Worm (Caenorhabditis elegans) whole organism, L4 larva: ENCODE results near the gene W06G6.11.

Experiments
- F10B5.3 ChIP-seq: sonication (generic microtip); optimal IDR thresholded peaks from 2 replicates; lab custom pipeline; 2016; ENCODE audit warnings: mild to moderate bottlenecking, missing genetic modification characterization, missing compliant biosample characterization
- F37D6.2 ChIP-seq: sonication (generic microtip); optimal IDR thresholded peaks from 2 replicates; lab custom pipeline; 2016; ENCODE audit warnings: mild to moderate bottlenecking, missing genetic modification characterization, missing compliant biosample characterization
- T20F7.1 ChIP-seq: fragments of 200-800 bp; sonication (Bioruptor generic); optimal IDR thresholded peaks from 2 replicates; lab custom pipeline; 2018; ENCODE audit warnings: mild to moderate bottlenecking, missing genetic modification characterization, missing compliant biosample characterization
- aha-1 ChIP-seq: fragments of 150-350 bp; peaks from one replicate; lab custom pipeline; 2014; ENCODE audit warnings: missing biosample characterization, missing genetic modification characterization
- ceh-20 ChIP-seq: fragments of 200-800 bp; sonication (Bioruptor generic); IDR thresholded peaks from 2 replicates; pipeline ENCODE4 v1.3.6; 2022; ENCODE audit warnings: missing genetic modification reagents, missing genetic modification characterization, missing compliant biosample characterization
- ceh-44 ChIP-seq: fragments of 200-800 bp; sonication (Bioruptor generic); IDR thresholded peaks from 2 replicates; pipeline ENCODE4 v1.3.6; 2022; ENCODE audit warnings: missing genetic modification reagents, missing genetic modification characterization, missing compliant biosample characterization
- ceh-62 ChIP-seq: sonication (generic microtip); optimal IDR thresholded peaks from 2 replicates; lab custom pipeline; 2017; ENCODE audit warnings: missing biosample characterization, missing genetic modification characterization
- ces-1 ChIP-seq: fragments of 150-350 bp; sonication (generic microtip); optimal IDR thresholded peaks from 4 replicates; lab custom pipeline; 2014; ENCODE audit warnings: missing biosample characterization, missing genetic modification reagents, missing genetic modification characterization
- cey-2 ChIP-seq: sonication (generic microtip); optimal IDR thresholded peaks from 3 replicates; lab custom pipeline; 2017; ENCODE audit warnings: missing genetic modification characterization, mild to moderate bottlenecking, missing compliant biosample characterization, antibody characterized with exemption, borderline replicate concordance; ENCODE audit not compliant: insufficient read depth
- ctbp-1 ChIP-seq: fragments of 200-800 bp; sonication (Bioruptor generic); IDR thresholded peaks from 2 replicates; pipeline ENCODE4 v1.3.6; 2022; ENCODE audit warnings: missing genetic modification reagents, missing genetic modification characterization, missing compliant biosample characterization
- dmd-8 ChIP-seq: fragments of 200-800 bp; sonication (Bioruptor generic); IDR thresholded peaks from 2 replicates; pipeline ENCODE4 v1.3.6; 2022; ENCODE audit warnings: missing genetic modification characterization, missing compliant biosample characterization
- duxl-1 ChIP-seq: sonication (generic microtip); optimal IDR thresholded peaks from 2 replicates; lab custom pipeline; 2016; ENCODE audit warnings: mild to moderate bottlenecking, missing genetic modification characterization, moderate library complexity, missing compliant biosample characterization; ENCODE audit not compliant: poor library complexity
- dve-1 ChIP-seq: sonication (generic microtip); optimal IDR thresholded peaks from 2 replicates; lab custom pipeline; 2017; ENCODE audit warnings: antibody characterized with exemption, mild to moderate bottlenecking, missing genetic modification characterization, missing compliant biosample characterization; ENCODE audit not compliant: insufficient read depth
- egl-43 ChIP-seq: fragments of 200-800 bp; sonication (Bioruptor generic); IDR thresholded peaks from 2 replicates; pipeline ENCODE4 v1.3.6; 2022; ENCODE audit warnings: missing genetic modification reagents, missing genetic modification characterization, missing compliant biosample characterization
- fos-1 ChIP-seq: fragments of 150-350 bp; optimal IDR thresholded peaks from 2 replicates; lab custom pipeline; 2014; ENCODE audit warnings: missing biosample characterization, missing genetic modification characterization
- hif-1 ChIP-seq, 2 experiments: sonication (generic microtip); optimal IDR thresholded peaks; 2 replicates each; lab custom pipeline; 2016 to 2017; ENCODE audit warnings: missing compliant biosample characterization in 2 of 2, missing genetic modification characterization in 2 of 2, missing genetic modification reagents in 2 of 2, missing genotype in 2 of 2, mild to moderate bottlenecking in 1 of 2
- hmg-1.1 ChIP-seq: fragments of 200-800 bp; sonication (Bioruptor generic); IDR thresholded peaks from 2 replicates; pipeline ENCODE4 v1.3.6; 2022; ENCODE audit warnings: missing genetic modification reagents, missing genetic modification characterization, missing compliant biosample characterization
- jun-1 ChIP-seq: fragments of 150-350 bp; optimal IDR thresholded peaks from 2 replicates; lab custom pipeline; 2014; ENCODE audit warnings: missing biosample characterization, missing genetic modification reagents, missing genetic modification characterization
- lin-1 ChIP-seq: fragments of 200-800 bp; sonication (Bioruptor generic); IDR thresholded peaks from 2 replicates; pipeline ENCODE4 v1.3.6; 2022; ENCODE audit warnings: missing genetic modification reagents, missing genetic modification characterization, missing compliant biosample characterization
- lin-29 ChIP-seq: fragments of 200-800 bp; sonication (Bioruptor generic); IDR thresholded peaks from 2 replicates; pipeline ENCODE4 v1.3.6; 2022; ENCODE audit warnings: missing genetic modification reagents, missing genetic modification characterization, missing compliant biosample characterization
- lin-39 ChIP-seq: fragments of 150-350 bp; optimal IDR thresholded peaks from 2 replicates; lab custom pipeline; 2014; ENCODE audit warnings: missing biosample characterization, missing genetic modification reagents, missing genetic modification characterization
- lsy-2 ChIP-seq, 2 experiments: fragments of 150-350 bp in 1 of 2; sonication (generic microtip) in 1 of 2; optimal IDR thresholded peaks; 2 replicates each; lab custom pipeline; 2014 to 2017; ENCODE audit warnings: missing biosample characterization in 2 of 2, missing genetic modification characterization in 2 of 2
- mdl-1 ChIP-seq, 2 experiments: fragments of 150-350 bp in 1 of 2; sonication (generic microtip) in 1 of 2; optimal IDR thresholded peaks; 2 replicates each; lab custom pipeline; 2014 to 2017; ENCODE audit warnings: missing biosample characterization in 2 of 2, missing genetic modification characterization in 2 of 2
- mes-2 ChIP-seq: sonication (generic microtip); optimal IDR thresholded peaks from 2 replicates; lab custom pipeline; 2016; ENCODE audit warnings: missing genotype, mild to moderate bottlenecking, missing genetic modification characterization, missing compliant biosample characterization; ENCODE audit not compliant: poor library complexity, severe bottlenecking
- nhr-25 ChIP-seq: sonication (generic microtip); optimal IDR thresholded peaks from 2 replicates; lab custom pipeline; 2017; ENCODE audit warnings: missing genetic modification characterization, mild to moderate bottlenecking, missing compliant biosample characterization, antibody characterized with exemption, moderate library complexity, borderline replicate concordance; ENCODE audit not compliant: insufficient read depth
- nhr-28 ChIP-seq: fragments of 150-350 bp; optimal IDR thresholded peaks from 2 replicates; lab custom pipeline; 2014; ENCODE audit warnings: missing biosample characterization, missing genetic modification characterization
- nhr-41 ChIP-seq: fragments of 200-800 bp; sonication (Bioruptor generic); IDR thresholded peaks from 2 replicates; pipeline ENCODE4 v1.3.6; 2022; ENCODE audit warnings: missing genetic modification reagents, missing genetic modification characterization, missing compliant biosample characterization
- nhr-42 ChIP-seq: fragments of 200-800 bp; sonication (Bioruptor generic); IDR thresholded peaks from 2 replicates; pipeline ENCODE4 v1.3.6; 2022; ENCODE audit warnings: missing genetic modification characterization, missing compliant biosample characterization
- nhr-77 ChIP-seq: fragments of 150-350 bp; optimal IDR thresholded peaks from 2 replicates; lab custom pipeline; 2014; ENCODE audit warnings: missing biosample characterization, missing genetic modification characterization
- php-3 ChIP-seq: fragments of 200-800 bp; sonication (Bioruptor generic); IDR thresholded peaks from 2 replicates; pipeline ENCODE4 v1.3.6; 2022; ENCODE audit warnings: missing genetic modification reagents, missing genetic modification characterization, missing compliant biosample characterization
- rbr-2 ChIP-seq: sonication (generic microtip); optimal IDR thresholded peaks from 2 replicates; lab custom pipeline; 2016; ENCODE audit warnings: missing genotype, missing genetic modification characterization, missing compliant biosample characterization
- sdz-12 ChIP-seq: fragments of 200-800 bp; sonication (Bioruptor generic); optimal IDR thresholded peaks from 2 replicates; lab custom pipeline; 2018; ENCODE audit warnings: mild to moderate bottlenecking, missing genetic modification characterization, missing compliant biosample characterization
- tag-97 ChIP-seq: fragments of 200-800 bp; sonication (Bioruptor generic); IDR thresholded peaks from 2 replicates; pipeline ENCODE4 v1.3.6; 2022; ENCODE audit warnings: missing genetic modification characterization, missing compliant biosample characterization
- unc-130 ChIP-seq: sonication (generic microtip); optimal IDR thresholded peaks from 2 replicates; lab custom pipeline; 2016; ENCODE audit warnings: missing genetic modification reagents, missing genetic modification characterization, missing compliant biosample characterization
- unc-39 ChIP-seq: sonication (generic microtip); optimal IDR thresholded peaks from 2 replicates; lab custom pipeline; 2017; ENCODE audit warnings: missing biosample characterization, missing genetic modification characterization
- unc-62 ChIP-seq, 3 experiments: fragments of 150-350 bp in 1 of 3; sonication (generic microtip); optimal IDR thresholded peaks in 2 of 3; peaks in 1 of 3; 1 replicate in 1 of 3; 2 replicates in 2 of 3; lab custom pipeline; 2014 to 2017; ENCODE audit warnings: missing biosample characterization in 3 of 3, missing genetic modification characterization in 3 of 3, missing genetic modification reagents in 3 of 3, missing genotype in 1 of 3
- zfp-3 ChIP-seq: fragments of 200-800 bp; sonication (Bioruptor generic); conservative IDR thresholded peaks from 2 replicates; pipeline ENCODE4 v1.3.6; 2022; ENCODE audit warnings: missing genetic modification reagents, missing genetic modification characterization, missing compliant biosample characterization
- ztf-7 ChIP-seq: fragments of 150-350 bp; optimal IDR thresholded peaks from 2 replicates; lab custom pipeline; 2014; ENCODE audit warnings: missing biosample characterization, missing genetic modification characterization

W06G6.11 gene

DNA sequence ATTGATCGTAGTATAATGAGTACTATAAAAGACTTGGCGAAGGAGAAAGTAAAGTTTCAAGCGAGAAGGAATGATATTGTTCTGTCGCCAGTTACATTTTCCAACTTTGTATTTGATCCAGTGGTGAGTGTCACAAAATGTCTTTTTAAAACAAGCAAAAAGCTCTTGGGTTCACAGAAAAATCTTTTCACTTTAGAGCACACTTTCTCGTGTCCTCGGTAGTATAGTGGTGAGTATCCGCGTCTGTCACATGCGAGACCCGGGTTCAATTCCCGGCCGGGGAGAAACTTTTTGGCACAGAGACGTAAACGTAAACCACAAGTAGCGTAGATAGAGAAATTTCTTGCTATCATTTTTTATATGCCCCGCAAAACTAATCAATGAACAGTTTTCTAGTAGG is 8.7 kb downstream of the W06G6.11 start (continued):
- TF ChIP-seq tag-97 (GFP tag; lab: Robert Waterston, UW): no peak
- no peak for TF ChIP-seq cey-2
- no peak for TF ChIP-seq ceh-62 (tag; lab: Kevin White, UChicago)
- TF ChIP-seq hif-1 (tag; optimal IDR thresholded peaks at IDR 0.05; lab: Kevin White, UChicago): no peak
- TF ChIP-seq dmd-8 (GFP tag; lab: Robert Waterston, UW): peak; percentile 81; the same call in 1 of the 2 replicates
- 0 out of 2 replicates have a peak, but pooled peaks have one; percentile 12 for TF ChIP-seq lin-1 (GFP tag; lab: Robert Waterston, UW)
- TF ChIP-seq ces-1 (GFP tag; lab: Kevin White, UChicago): no peak
- TF ChIP-seq unc-39 (tag; lab: Kevin White, UChicago): no peak
- TF ChIP-seq ztf-7: no peak
- no peak for TF ChIP-seq mdl-1 (tag; optimal IDR thresholded peaks at IDR 0.05; lab: Kevin White, UChicago)
- TF ChIP-seq hmg-1.1 (GFP tag; lab: Robert Waterston, UW): no peak
- no peak for TF ChIP-seq jun-1
- TF ChIP-seq F10B5.3 (tag; lab: Kevin White, UChicago): no peak
- no peak for TF ChIP-seq egl-43 (GFP tag; lab: Robert Waterston, UW)
- TF ChIP-seq unc-130 (GFP tag; lab: Kevin White, UChicago): no peak
- TF ChIP-seq lin-29: no peak
- TF ChIP-seq sdz-12: no peak
- TF ChIP-seq dve-1 (tag; lab: Kevin White, UChicago): no peak
- peak; percentile 30; the same call in 1 of the 2 replicates for TF ChIP-seq php-3 (GFP tag; lab: Robert Waterston, UW)
- TF ChIP-seq fos-1 (tag; lab: Kevin White, UChicago): no peak
- TF ChIP-seq aha-1 (tag; lab: Kevin White, UChicago): no peak
- no peak for TF ChIP-seq mes-2 (tag; lab: Kevin White, UChicago)
- TF ChIP-seq lsy-2 (tag; optimal IDR thresholded peaks at IDR 0.05; lab: Kevin White, UChicago): no peak
- TF ChIP-seq zfp-3 (GFP tag; lab: Robert Waterston, UW): 0 out of 2 replicates have a peak, but pooled peaks have one; percentile 38
- no peak for TF ChIP-seq F37D6.2
- no peak for TF ChIP-seq nhr-25 (tag; lab: Kevin White, UChicago)
- TF ChIP-seq nhr-28 (tag; lab: Kevin White, UChicago): no peak
- TF ChIP-seq ceh-20 (GFP tag; lab: Robert Waterston, UW): no peak
- no peak for TF ChIP-seq unc-62 (GFP tag; optimal IDR thresholded peaks at IDR 0.05 in 1 of 2; lab: Kevin White, UChicago)
- TF ChIP-seq unc-62 (tag; optimal IDR thresholded peaks at IDR 0.05; lab: Kevin White, UChicago): no peak
- TF ChIP-seq ceh-44 (GFP tag; lab: Robert Waterston, UW): no peak

DNA sequence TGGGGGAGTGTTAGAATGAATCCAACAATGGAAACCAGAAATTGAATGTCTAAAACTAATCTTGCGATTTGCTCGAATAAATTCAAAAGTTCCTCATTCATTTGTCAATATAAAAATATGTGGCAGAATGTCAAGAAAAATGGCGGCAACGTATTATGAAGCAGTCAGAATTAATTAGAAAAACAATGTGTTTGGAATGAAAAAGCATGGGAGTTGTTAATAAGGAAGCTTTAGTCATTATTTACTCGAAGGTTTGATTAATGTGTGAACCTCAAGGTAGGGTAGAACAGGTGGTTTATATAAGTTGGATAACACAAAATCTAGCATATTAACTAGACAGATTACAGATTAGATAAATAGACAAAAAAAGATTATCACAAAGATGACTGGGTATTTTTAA is 10.9 kb downstream of the W06G6.11 start, which contains the start of gene srw-76:
srw-76 (minus strand) TSS at position 101 of the 400 bp plus-strand sequence.
- TF ChIP-seq egl-43 (GFP tag; lab: Robert Waterston, UW): no peak
- no peak for TF ChIP-seq nhr-41 (GFP tag; lab: Robert Waterston, UW)
- TF ChIP-seq ces-1 (GFP tag; lab: Kevin White, UChicago): no peak
- TF ChIP-seq T20F7.1 (GFP tag; lab: Kevin White, UChicago): no peak
- no peak for TF ChIP-seq duxl-1 (tag; lab: Kevin White, UChicago)
- no peak for TF ChIP-seq ctbp-1 (GFP tag; lab: Robert Waterston, UW)
- no peak for TF ChIP-seq nhr-77 (tag; lab: Kevin White, UChicago)
- no peak for TF ChIP-seq lin-39
- no peak for TF ChIP-seq nhr-42 (GFP tag; lab: Robert Waterston, UW)
- no peak for TF ChIP-seq php-3 (GFP tag; lab: Robert Waterston, UW)
- TF ChIP-seq rbr-2 (tag; lab: Kevin White, UChicago): no peak
